Fruit fly (Drosophila melanogaster): ENCODE data around the gene CG34132.

CG34132 gene

DNA sequence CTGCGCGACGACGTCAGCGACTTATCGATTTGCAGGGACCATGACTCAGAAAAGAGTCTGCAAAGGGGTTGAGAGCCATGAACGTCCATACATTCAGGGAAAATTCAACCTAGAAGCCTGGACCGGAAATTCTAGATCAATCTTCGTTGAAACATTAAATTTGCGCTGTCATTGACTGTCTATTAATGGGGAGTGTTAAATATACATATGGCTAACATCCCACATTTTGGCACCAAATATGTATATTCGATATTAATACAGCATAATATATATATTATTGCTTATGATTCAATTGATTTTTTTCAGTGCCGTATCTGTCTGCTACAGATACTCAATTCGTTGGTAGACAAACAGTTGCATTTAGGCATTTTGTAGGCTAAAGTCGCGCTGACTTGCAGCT is 16.7 kb upstream of the CG34132 start:
- no peak for TF ChIP-seq sv (GFP tag; optimal IDR thresholded peaks at IDR 0.05)
- TF ChIP-seq dmrt93B (GFP tag; optimal IDR thresholded peaks at IDR 0.05) = no peak
- no peak for TF ChIP-seq CrebA (GFP tag; optimal IDR thresholded peaks at IDR 0.05; ENCODE audit: borderline replicate concordance)
- TF ChIP-seq OdsH (GFP tag; optimal IDR thresholded peaks at IDR 0.05) = no peak
- TF ChIP-seq lola (GFP tag; optimal IDR thresholded peaks at IDR 0.05) = no peak
- TF ChIP-seq br (GFP tag; optimal IDR thresholded peaks at IDR 0.05) = no peak
- no peak for TF ChIP-seq sage (GFP tag; optimal IDR thresholded peaks at IDR 0.05)
- TF ChIP-seq Hnf4 (GFP tag; optimal IDR thresholded peaks at IDR 0.05) = no peak
- TF ChIP-seq dl (GFP tag; optimal IDR thresholded peaks at IDR 0.05; ENCODE audit: insufficient read depth in 1 of 2, partially characterized antibody in 2 of 2) = no peak
- no peak for TF ChIP-seq CG32264 (GFP tag; optimal IDR thresholded peaks at IDR 0.05)
- no peak for TF ChIP-seq Rel (GFP tag; optimal IDR thresholded peaks at IDR 0.05)
- TF ChIP-seq Rel (tag; optimal IDR thresholded peaks at IDR 0.05) = no peak
- no peak for TF ChIP-seq Jra (GFP tag; optimal IDR thresholded peaks at IDR 0.05)
- TF ChIP-seq pan (optimal IDR thresholded peaks at IDR 0.05) = no peak

DNA sequence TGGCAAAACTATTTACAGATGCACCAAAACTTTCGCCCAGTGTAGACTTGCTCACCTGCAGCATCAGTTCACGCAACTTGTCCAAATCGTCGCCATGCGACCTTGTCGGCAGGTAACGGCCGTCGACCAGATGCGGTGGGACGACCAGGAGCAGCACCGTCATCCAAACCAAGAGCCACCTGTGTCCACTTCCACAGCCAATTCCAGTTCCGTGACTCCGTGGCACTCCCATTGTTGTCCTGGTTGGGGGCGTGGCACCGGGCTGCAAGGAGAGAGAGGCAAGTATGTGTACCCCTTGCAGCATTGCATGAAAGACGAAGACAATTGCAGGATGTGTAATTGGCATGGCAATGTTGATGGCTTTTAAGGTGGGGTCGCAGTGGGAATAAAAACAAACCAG is 15.1 kb upstream of the CG34132 start:
- TF ChIP-seq ey (GFP tag; optimal IDR thresholded peaks at IDR 0.05) (no peak), dsf (GFP tag; optimal IDR thresholded peaks at IDR 0.05; ENCODE audit: borderline replicate concordance) (no peak), Myc (optimal IDR thresholded peaks at IDR 0.05) (no peak), tai (GFP tag; optimal IDR thresholded peaks at IDR 0.05) (no peak), HLH106 (tag; optimal IDR thresholded peaks at IDR 0.05) (no peak), pan (optimal IDR thresholded peaks at IDR 0.05) (no peak), usp (GFP tag; optimal IDR thresholded peaks at IDR 0.05) (no peak), GATAd (GFP tag; optimal IDR thresholded peaks at IDR 0.05) (no peak), CG9705 (GFP tag; optimal IDR thresholded peaks at IDR 0.05) (no peak), Jra (GFP tag; optimal IDR thresholded peaks at IDR 0.05) (no peak), Hr83 (GFP tag; optimal IDR thresholded peaks at IDR 0.05; ENCODE audit: poor library complexity, severe bottlenecking) (no peak)

DNA sequence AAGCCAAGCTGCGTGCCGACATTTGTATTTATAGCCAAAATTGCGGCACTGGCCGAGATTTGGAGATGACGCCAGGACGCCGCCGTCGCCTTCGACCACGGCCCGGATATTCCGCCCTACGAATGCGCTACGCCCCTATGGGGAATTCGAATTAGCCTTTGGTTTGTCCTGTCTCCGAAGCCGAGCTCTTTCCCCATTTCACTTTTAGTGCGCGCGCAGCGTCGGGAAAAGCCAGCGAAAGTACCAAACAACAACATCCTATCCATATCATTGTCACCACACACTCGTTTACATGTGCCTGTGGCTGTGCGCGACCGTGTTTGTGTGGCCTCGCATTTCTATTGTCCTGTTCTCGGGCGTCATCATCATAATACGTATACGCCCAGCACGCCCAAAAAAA is 14.0 kb upstream of the CG34132 start, which contains the start of gene Proc:
Gene Proc, minus strand, starts transcription at position 101 of the 400 bp plus-strand sequence.
- TF ChIP-seq Myc (optimal IDR thresholded peaks at IDR 0.05) = no peak
- no peak for TF ChIP-seq lola (GFP tag; optimal IDR thresholded peaks at IDR 0.05)
- no peak for TF ChIP-seq Vsx2 (GFP tag; optimal IDR thresholded peaks at IDR 0.05; ENCODE audit: partially characterized antibody)

DNA sequence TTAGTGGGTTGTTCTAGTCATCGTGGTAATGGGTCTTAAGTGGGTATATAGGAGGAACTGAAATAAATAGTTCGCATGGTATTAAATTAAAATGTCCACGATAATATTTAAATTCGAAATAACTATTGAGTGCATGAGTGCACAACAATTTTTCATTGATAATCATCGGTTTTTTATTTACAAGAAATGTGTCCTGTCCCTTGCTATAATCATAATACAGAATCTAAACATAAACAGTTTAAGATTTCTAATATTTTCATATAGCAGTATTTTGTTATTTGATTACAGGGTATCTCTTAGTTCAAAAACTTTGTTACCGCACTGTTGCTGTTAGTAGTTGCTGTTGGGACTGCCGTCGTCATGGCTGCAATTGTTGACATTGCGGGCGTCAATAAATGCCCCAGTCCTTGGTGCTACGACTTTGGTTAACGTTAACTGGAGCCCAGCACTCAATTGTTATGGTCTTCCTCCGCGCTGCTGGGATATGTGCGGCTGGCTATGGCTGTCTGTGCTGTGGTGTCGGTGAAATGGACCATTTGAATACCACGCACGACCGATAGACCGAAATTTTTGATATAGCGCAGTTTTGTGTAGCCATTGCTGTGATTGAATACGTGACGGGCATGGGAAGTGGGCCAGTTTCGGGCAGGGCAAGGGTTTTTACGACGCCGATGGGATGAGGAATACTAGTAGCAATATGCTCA is 13.3 kb upstream of the CG34132 start:
- TF ChIP-seq pan (optimal IDR thresholded peaks at IDR 0.05) = no peak
- TF ChIP-seq OdsH (GFP tag; optimal IDR thresholded peaks at IDR 0.05) = no peak
- TF ChIP-seq sage (GFP tag; optimal IDR thresholded peaks at IDR 0.05) = no peak
- TF ChIP-seq Jra (GFP tag; optimal IDR thresholded peaks at IDR 0.05) = no peak
- TF ChIP-seq sv (GFP tag; optimal IDR thresholded peaks at IDR 0.05) = peak; percentile 17

- TF ChIP-seq Dfd (GFP tag; optimal IDR thresholded peaks at IDR 0.05) (no peak), Rel (GFP tag; optimal IDR thresholded peaks at IDR 0.05) (no peak), Rel (tag; optimal IDR thresholded peaks at IDR 0.05) (peak; percentile 16)
These were observed 12.6 kb upstream of the CG34132 start for dm6 chr2L:7872680-7873079.

dm6 chr2L:7875676-7876075 is 9.6 kb upstream of the CG34132 start:
- TF ChIP-seq sv (GFP tag; optimal IDR thresholded peaks at IDR 0.05) (no peak), ey (GFP tag; optimal IDR thresholded peaks at IDR 0.05) (no peak), Myc (optimal IDR thresholded peaks at IDR 0.05) (no peak), HLH106 (tag; optimal IDR thresholded peaks at IDR 0.05) (peak; percentile 48), Hnf4 (GFP tag; optimal IDR thresholded peaks at IDR 0.05) (no peak), brk (GFP tag; optimal IDR thresholded peaks at IDR 0.05) (no peak), GATAd (GFP tag; optimal IDR thresholded peaks at IDR 0.05) (no peak), foxo (GFP tag; optimal IDR thresholded peaks at IDR 0.05) (peak in 1 of 2 experiments; percentile 38), sage (GFP tag; optimal IDR thresholded peaks at IDR 0.05) (peak; percentile 5), h (GFP tag; optimal IDR thresholded peaks at IDR 0.05) (peak; percentile 45), CG9705 (GFP tag; optimal IDR thresholded peaks at IDR 0.05) (no peak), psq (GFP tag; optimal IDR thresholded peaks at IDR 0.05) (peak; percentile 12), rgr (GFP tag; optimal IDR thresholded peaks at IDR 0.05) (peak; percentile 9), Abd-B (GFP tag; optimal IDR thresholded peaks at IDR 0.05) (no peak), Dfd (GFP tag; optimal IDR thresholded peaks at IDR 0.05) (no peak), Sp1 (GFP tag; optimal IDR thresholded peaks at IDR 0.05) (peak; percentile 38), usp (GFP tag; optimal IDR thresholded peaks at IDR 0.05) (no peak), lola (GFP tag; optimal IDR thresholded peaks at IDR 0.05) (no peak), pan (optimal IDR thresholded peaks at IDR 0.05) (no peak), dl (GFP tag; optimal IDR thresholded peaks at IDR 0.05; ENCODE audit: insufficient read depth in 1 of 2, partially characterized antibody in 2 of 2) (no peak), N (GFP tag; optimal IDR thresholded peaks at IDR 0.05) (no peak), br (GFP tag; optimal IDR thresholded peaks at IDR 0.05) (no peak), dmrt93B (GFP tag; optimal IDR thresholded peaks at IDR 0.05) (no peak)

Measured in whole organism, wandering third instar larva.